Fruit fly (Drosophila melanogaster) S2 (cell line): ENCODE results near the gene CG7168.

ENCODE experiments used
- CG8478 ChIP-seq: fragments of >200 bp; optimal IDR thresholded peaks from 2 replicates; lab custom pipeline; 2018
- CTCF ChIP-seq, 2 experiments: fragments of >200 bp; optimal IDR thresholded peaks; 2 replicates each; lab custom pipeline; 2018

CG7168 gene

DNA sequence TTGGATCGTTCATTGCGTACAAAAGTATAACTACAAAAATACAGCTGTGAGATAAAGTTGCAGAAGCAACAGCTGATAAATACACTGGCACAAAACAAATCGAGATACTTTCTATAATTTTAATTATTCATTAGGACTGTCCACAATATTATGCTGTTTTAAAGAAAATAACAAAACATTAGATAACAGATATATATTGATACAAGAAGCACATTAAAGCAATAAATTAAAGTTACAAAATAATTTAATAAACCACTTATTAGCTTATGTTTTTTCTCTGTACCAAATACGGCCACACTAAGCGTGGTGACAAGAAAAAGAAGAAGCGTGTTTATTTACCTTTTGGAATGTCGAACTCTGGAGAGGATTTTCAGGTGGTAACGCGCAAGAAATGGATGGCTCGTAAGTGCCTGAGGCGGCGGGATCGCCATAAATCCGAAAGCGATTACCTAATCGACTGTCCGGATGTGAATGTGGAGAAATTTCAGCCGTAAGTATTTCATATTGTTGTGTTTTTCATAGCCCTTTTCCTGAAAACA lies 5.6 kb downstream of the CG7168 start, which contains the start of the genes CG7988 and CG7183:
Gene CG7988 (plus strand): TSS at position 316 of the 539 bp plus-strand sequence.
Gene CG7183 (minus strand): TSS at position 489 of the 539 bp plus-strand sequence.
- TF ChIP-seq CG8478 (lab: Kevin White, UChicago) (no peak), CTCF (optimal IDR thresholded peaks at IDR 0.05; lab: Kevin White, UChicago) (no peak)

DNA sequence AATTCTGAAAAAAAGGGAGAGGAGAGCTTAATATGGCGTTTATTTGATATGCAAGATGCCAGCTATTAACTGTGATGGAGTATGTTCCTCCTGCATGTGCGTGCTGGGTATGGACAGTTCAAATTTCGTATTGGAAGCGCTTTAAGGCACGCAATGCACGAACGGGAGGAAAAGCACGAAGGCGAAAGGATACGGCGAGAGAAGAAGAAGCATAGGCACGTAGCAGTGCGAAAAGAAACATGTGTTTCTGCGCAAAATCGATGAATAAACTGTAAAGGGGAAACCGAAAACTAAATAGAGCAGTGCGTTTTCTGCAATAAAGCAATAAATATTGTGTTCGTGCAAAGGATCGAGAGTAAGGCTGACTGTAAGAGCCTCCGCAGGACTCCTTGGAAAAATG lies 10.0 kb downstream of the CG7168 start, which contains the start of gene CG14314:
Gene CG14314 (plus strand): TSS at position 243 of the 400 bp plus-strand sequence.
- TF ChIP-seq CTCF (optimal IDR thresholded peaks at IDR 0.05; lab: Kevin White, UChicago): no peak
- TF ChIP-seq CG8478 (lab: Kevin White, UChicago): no peak

DNA sequence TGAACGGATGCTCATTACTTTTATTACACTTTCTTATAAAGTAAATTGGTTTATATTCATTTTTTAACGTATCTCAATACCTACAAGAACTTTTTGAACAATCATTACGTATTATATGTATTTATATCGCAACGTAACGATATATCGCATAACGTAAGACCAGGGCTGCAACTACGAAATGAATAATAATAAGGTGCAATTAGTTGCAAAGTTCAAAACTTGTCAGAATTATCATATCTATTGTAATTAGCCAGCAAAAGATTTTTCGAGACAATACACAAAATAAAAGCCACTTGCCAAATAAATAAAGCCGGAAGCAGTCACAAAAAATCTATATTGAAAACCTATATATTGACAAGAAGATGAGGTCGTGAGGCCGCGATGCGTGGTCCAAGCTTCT lies 10.6 kb downstream of the CG7168 start:
- TF ChIP-seq CTCF (optimal IDR thresholded peaks at IDR 0.05; lab: Kevin White, UChicago) (no peak), CG8478 (lab: Kevin White, UChicago) (no peak)

DNA sequence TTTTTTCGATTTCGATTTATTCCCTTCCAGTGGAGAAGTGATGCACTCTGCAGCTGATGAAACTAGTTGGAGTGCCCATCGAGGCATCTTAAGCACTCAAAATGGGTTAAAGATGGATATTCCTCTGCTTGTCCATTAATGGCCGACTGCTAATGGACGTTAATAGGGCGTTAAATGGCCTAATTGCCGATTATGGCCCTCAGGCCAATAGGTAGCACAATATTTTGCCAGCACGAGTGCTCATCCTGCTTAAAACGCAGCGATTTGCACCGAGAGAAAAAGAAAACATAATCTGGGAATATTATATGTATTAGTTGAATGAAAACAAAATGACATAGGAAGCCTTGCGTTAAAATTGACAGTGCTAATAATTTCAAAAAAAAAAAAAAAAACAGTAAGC lies 17.4 kb downstream of the CG7168 start, which contains the start of gene CG44158:
Gene CG44158 (plus strand): TSS at position 301 of the 400 bp plus-strand sequence.
- TF ChIP-seq CG8478 (lab: Kevin White, UChicago) (no peak), CTCF (optimal IDR thresholded peaks at IDR 0.05; lab: Kevin White, UChicago) (no peak)

DNA sequence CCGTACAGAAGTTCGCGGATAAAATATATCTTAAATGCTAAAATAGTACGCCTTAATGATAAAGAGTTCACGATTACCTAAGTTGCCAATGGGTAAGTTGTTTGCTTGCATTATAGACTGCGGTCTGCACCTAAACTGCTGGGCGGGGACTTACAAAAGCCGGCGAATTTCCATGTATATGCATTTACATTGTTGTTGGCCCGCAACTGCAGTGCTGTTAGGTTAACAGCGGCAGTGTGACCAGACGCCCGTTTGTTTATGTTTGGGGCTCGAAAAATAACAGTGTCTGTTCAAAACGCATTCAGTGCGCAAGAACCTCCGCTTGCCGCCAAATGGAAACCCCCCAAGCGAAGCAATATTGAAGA lies 26.0 kb downstream of the CG7168 start:
- TF ChIP-seq CTCF (optimal IDR thresholded peaks at IDR 0.05; lab: Kevin White, UChicago): no peak
- TF ChIP-seq CG8478 (lab: Kevin White, UChicago): no peak

DNA sequence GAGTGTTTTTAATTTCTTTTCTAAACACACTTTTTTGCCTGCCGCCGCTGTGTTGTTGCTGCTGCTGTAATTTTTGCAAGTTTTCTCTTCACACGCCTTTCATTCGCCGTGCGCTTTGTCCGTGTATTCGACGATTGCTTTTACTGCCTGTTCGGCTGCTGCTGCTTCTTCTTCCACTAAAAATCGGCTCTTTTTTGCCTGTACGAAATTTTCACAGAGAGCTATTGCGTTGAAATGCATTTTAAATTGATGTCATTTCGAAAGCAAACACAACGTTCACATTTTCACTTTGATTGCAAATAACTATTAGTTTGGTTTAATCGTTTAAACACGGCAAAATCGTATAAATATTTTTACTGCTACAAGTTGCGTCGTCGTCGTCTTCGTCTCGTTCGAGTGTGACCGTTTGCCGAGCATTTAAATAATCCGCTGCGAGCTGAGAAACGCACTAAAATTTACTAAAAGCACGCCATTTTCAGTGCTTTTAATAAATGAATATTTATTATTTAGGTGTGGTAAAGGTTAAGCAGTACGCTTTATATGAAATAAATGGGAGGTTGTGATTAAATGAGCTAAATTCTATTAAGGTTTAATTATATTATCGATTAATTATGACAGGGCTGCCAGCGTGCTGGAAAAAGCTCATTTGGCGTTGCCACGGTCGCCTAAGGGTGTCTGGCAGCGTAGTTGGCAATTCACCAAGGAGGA lies 26.6 kb downstream of the CG7168 start, which contains the start of the genes Ssdp and CG7985:
Gene Ssdp (minus strand): TSS at position 419 of the 708 bp plus-strand sequence.
Gene CG7985 (plus strand): TSS at position 681 of the 708 bp plus-strand sequence.
- no peak for TF ChIP-seq CTCF (optimal IDR thresholded peaks at IDR 0.05; lab: Kevin White, UChicago)
- TF ChIP-seq CG8478 (lab: Kevin White, UChicago): no peak

DNA sequence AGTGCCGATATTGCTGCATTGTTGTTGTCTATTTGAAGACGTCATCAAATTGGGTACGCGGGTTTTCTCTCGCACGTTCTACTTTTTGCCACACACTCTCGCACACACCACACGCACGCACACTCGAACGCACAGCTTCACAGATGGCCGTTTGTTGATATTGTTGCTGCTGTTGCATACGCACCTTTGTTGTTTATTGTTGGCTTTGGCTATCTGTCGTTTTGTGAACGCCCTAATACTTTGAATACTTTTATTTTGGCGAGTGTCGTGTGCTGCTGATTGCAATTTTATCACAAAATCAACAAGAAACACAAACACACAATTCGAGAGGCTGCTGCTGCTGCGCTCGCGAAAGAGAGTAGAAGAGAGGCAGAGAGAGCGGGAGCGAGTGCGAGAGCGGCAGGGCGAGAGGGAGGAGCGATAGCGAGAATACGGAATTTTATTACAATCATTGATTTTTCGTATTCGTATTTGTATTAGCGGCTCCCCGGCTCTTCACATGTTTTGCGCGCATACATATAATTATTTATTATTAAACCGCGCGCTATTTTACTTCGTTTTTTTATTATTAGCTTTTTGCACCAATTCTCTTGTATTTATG lies 27.3 kb downstream of the CG7168 start:
- TF ChIP-seq CG8478 (lab: Kevin White, UChicago): no peak
- TF ChIP-seq CTCF (optimal IDR thresholded peaks at IDR 0.05; lab: Kevin White, UChicago): no peak

DNA sequence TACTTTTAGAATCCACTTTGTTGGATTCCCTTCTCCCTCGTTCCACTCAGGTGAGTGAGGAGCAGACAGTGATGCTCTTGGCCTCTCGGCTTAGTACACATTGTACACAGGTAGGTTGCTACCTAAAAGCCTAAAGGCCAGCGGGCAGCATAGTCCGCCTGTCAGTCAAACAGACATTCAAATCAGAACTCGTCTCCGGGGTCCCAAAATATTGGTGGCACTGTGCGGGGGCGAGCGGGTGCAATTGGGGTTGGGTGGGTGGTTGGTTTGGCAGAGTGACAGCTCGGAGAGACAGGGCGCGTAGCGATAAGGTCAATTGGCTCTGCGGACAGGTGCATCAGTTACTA lies 28.1 kb downstream of the CG7168 start:
- TF ChIP-seq CTCF (optimal IDR thresholded peaks at IDR 0.05; lab: Kevin White, UChicago): no peak
- TF ChIP-seq CG8478 (lab: Kevin White, UChicago): no peak

DNA sequence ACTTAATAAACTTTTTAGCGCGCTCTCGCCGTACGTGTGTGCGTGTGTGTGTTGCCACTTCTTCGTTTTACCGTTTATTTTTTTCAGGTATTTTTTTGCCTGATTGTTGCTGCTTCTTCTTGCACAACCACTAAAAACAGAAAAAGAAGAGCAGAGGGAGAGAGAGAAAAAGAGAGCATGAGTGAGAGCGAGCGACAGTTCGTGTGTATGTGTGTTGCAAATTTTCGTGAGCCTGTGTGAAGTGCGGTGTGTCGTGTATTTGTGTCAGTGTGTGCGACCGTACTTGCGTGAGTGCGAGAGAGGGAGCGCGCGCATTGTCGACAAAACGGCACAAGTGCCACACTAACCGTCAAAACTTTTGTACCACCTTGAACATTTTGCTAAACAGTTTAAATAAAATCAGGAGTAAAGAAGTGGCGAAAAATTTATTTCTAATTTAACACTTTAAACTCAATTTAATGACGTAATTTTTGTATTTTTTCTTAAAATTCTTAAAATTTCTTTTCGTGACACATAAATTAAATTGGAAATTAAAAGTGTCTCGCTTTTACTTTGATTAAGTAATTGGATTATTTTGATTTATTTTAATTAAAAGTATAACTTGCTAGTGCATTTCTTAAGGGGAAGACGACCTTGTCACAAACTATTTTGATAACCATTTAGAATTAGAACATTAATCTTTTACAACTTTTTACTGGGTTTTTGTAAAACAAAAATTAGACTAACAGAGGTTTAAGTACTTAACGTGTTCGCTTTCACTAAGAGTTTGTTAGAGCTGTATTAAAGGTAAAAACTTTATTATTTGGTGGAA lies 28.7 kb downstream of the CG7168 start:
- TF ChIP-seq CTCF (optimal IDR thresholded peaks at IDR 0.05; lab: Kevin White, UChicago): no peak

DNA sequence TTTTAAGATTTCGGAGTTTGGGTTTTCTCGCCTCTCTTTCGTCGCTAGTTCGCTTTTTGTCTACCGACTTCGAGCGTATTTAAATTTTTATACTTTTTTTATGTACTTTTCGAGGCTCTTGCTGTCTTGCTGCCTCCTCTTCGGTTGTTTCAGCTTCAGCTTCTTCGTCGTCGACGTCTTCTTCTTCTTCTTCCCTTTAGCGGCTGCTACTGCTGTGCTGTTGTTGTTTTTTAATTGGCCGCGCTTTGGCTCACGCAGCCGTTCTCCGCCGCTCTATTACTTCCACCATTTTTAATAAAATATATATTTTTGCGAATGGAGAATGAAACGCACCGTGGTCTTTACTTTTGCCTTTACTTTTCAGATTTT lies 29.3 kb downstream of the CG7168 start:
- TF ChIP-seq CG8478 (lab: Kevin White, UChicago) (no peak), CTCF (optimal IDR thresholded peaks at IDR 0.05; lab: Kevin White, UChicago) (no peak)

DNA sequence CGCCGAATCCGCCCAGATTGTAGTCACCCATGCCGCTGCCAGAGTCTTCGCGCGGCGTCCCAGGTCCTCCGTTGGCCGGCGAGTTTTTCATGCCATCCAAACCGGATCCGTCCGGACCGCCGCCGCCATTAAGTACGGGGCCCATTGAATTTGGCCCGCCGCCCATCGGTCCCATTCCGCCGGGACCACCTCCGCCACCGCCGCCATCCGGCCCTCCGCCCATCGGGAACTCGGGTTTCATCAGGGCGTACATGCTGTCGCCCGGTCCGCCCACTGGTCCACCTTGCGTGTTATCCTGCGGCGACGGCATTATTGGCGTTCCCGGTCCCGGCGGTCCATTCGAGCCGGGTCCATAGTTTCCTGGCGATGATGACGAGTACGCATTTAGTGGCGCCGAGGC lies 30.6 kb downstream of the CG7168 start:
- TF ChIP-seq CG8478 (lab: Kevin White, UChicago) (no peak), CTCF (optimal IDR thresholded peaks at IDR 0.05; lab: Kevin White, UChicago) (no peak)

DNA sequence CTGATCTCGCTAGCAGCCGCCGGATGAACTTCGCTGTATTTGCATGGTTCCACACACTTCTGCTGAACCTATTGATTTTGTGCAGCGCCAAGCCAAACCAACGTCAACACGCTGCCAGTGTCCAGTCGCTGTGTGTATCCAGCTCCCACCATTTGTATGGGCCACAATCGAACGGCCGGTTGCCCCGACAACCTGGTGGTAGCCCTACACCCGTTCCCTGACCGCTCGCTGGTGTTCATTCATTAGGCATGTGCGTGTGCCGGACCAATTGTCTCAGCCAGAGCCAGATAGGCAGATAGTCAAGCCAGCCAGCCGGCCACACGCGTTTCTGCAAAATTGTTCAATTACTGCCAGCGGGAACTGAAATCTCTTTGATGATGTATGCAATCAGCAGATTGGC lies 34.0 kb downstream of the CG7168 start, which contains the start of gene CG14313:
Gene CG14313 (minus strand): TSS at position 101 of the 400 bp plus-strand sequence.
- TF ChIP-seq CG8478 (lab: Kevin White, UChicago) (no peak), CTCF (optimal IDR thresholded peaks at IDR 0.05; lab: Kevin White, UChicago) (no peak)

DNA sequence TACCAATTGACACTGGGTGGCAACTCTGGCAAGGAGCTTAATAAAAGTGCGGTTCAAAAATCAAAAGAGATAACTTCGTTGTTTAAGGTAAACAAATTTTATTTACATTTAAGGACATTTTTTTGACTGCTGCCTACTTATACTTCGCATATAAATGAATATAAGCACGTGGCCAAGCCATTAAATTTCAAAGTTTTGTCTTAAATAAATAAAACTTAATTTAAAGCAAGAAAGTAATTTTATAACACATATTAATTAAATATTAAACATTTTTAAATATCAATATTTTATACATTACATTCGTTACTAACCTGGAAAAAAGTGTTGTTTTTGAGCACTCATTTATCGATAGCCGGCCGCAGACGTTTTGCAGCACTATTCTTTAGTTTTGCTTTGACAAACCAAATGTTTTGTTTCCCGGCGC lies 37.2 kb downstream of the CG7168 start, which contains the start of the genes CG12321 and MED17:
Gene CG12321 (minus strand): TSS at position 6 of the 424 bp plus-strand sequence.
Gene MED17 (plus strand): TSS at position 371 of the 424 bp plus-strand sequence.
- TF ChIP-seq CG8478 (lab: Kevin White, UChicago) (no peak), CTCF (optimal IDR thresholded peaks at IDR 0.05; lab: Kevin White, UChicago) (no peak)

DNA sequence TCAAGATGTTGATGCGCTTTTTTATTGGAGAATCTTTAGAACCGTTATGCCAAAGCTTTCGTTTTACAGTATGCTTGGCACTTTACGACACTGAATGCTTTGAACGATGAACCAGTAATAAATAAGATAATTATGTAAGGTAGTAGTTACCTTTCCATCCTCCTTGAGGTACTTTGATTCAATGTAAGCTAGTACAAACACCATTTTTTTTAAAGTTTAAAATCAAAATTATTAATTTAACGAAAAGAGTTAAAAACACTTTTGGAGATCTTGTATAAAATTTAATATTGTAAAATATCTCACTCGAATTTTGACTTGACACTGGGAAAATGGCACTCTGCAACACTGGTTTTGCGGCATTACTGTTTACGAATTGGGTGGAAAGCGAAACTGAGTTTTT lies 40.5 kb downstream of the CG7168 start, which contains the start of the genes Arp5 and CG7208:
Gene Arp5 (plus strand): TSS at position 114 of the 400 bp plus-strand sequence.
Gene CG7208 (minus strand): TSS at position 331 of the 400 bp plus-strand sequence.
- TF ChIP-seq CTCF (optimal IDR thresholded peaks at IDR 0.05; lab: Kevin White, UChicago) (no peak), CG8478 (lab: Kevin White, UChicago) (no peak)
